Worm (Caenorhabditis elegans): ENCODE results near the gene F19H6.5.

F19H6.5 gene

ce11 chrX:12358957-12359356, 5.7 kb downstream of the F19H6.5 start, which contains the start of gene nspc-14:
TSS of gene nspc-14 (minus strand) at chrX:12359057.
- no peak for TF ChIP-seq dao-5 (tag; optimal IDR thresholded peaks at IDR 0.05)
- no peak for TF ChIP-seq him-1 (tag; optimal IDR thresholded peaks at IDR 0.05)
- no peak for TF ChIP-seq W03F9.2 (tag; optimal IDR thresholded peaks at IDR 0.05)

- no peak for TF ChIP-seq him-1 (tag; optimal IDR thresholded peaks at IDR 0.05)
- no peak for TF ChIP-seq dao-5 (tag; optimal IDR thresholded peaks at IDR 0.05)
- TF ChIP-seq W03F9.2 (tag; optimal IDR thresholded peaks at IDR 0.05) = no peak
Measured at ce11 chrX:12357127-12357526, 7.6 kb downstream of the F19H6.5 start, which contains the start of gene nspc-13. TSS of gene nspc-13 (plus strand) at chrX:12357427.

ce11 chrX:12356581-12356980, 8.1 kb downstream of the F19H6.5 start, which contains the start of gene nspc-12:
TSS of gene nspc-12 (minus strand) at chrX:12356681.
- TF ChIP-seq dao-5 (tag; optimal IDR thresholded peaks at IDR 0.05) (no peak), him-1 (tag; optimal IDR thresholded peaks at IDR 0.05) (no peak), W03F9.2 (tag; optimal IDR thresholded peaks at IDR 0.05) (no peak)

ce11 chrX:12352872-12353271, 11.8 kb downstream of the F19H6.5 start, which contains the start of gene F42F12.4:
TSS of gene F42F12.4 (minus strand) at chrX:12352947.
- no peak for TF ChIP-seq W03F9.2 (tag; optimal IDR thresholded peaks at IDR 0.05)
- no peak for TF ChIP-seq dao-5 (tag; optimal IDR thresholded peaks at IDR 0.05)
- no peak for TF ChIP-seq him-1 (tag; optimal IDR thresholded peaks at IDR 0.05)

- TF ChIP-seq him-1 (tag; optimal IDR thresholded peaks at IDR 0.05) (no peak), dao-5 (tag; optimal IDR thresholded peaks at IDR 0.05) (no peak), W03F9.2 (tag; optimal IDR thresholded peaks at IDR 0.05) (no peak)
Measured at ce11 chrX:12350207-12350606, 14.5 kb downstream of the F19H6.5 start, which contains the start of gene F42F12.3. TSS of gene F42F12.3 (plus strand) at chrX:12350578.

ce11 chrX:12348329-12348728, 16.4 kb downstream of the F19H6.5 start, which contains the start of gene F42F12.14:
TSS of gene F42F12.14 (plus strand) at chrX:12348629.
- no peak for TF ChIP-seq him-1 (tag; optimal IDR thresholded peaks at IDR 0.05)
- TF ChIP-seq W03F9.2 (tag; optimal IDR thresholded peaks at IDR 0.05) = no peak
- no peak for TF ChIP-seq dao-5 (tag; optimal IDR thresholded peaks at IDR 0.05)

ce11 chrX:12347822-12348221, 16.9 kb downstream of the F19H6.5 start:
- TF ChIP-seq dao-5 (tag; optimal IDR thresholded peaks at IDR 0.05) (peak; percentile 51), him-1 (tag; optimal IDR thresholded peaks at IDR 0.05) (no peak), W03F9.2 (tag; optimal IDR thresholded peaks at IDR 0.05) (peak; percentile 28)

- TF ChIP-seq W03F9.2 (tag; optimal IDR thresholded peaks at IDR 0.05) = no peak
- TF ChIP-seq him-1 (tag; optimal IDR thresholded peaks at IDR 0.05) = no peak
- no peak for TF ChIP-seq dao-5 (tag; optimal IDR thresholded peaks at IDR 0.05)
Measured at ce11 chrX:12346729-12347128, 18.0 kb downstream of the F19H6.5 start, which contains the start of gene F42F12.11. TSS of gene F42F12.11 (plus strand) at chrX:12347029.

- TF ChIP-seq dao-5 (tag; optimal IDR thresholded peaks at IDR 0.05) = no peak
- TF ChIP-seq W03F9.2 (tag; optimal IDR thresholded peaks at IDR 0.05) = no peak
- no peak for TF ChIP-seq him-1 (tag; optimal IDR thresholded peaks at IDR 0.05)
Measured at ce11 chrX:12343279-12343678, 21.4 kb downstream of the F19H6.5 start, which contains the start of the genes nspc-9 and nspc-10. TSS of gene nspc-9 (minus strand) at chrX:12343379. TSS of gene nspc-10 (plus strand) at chrX:12343609.

ce11 chrX:12341338-12341737, 23.4 kb downstream of the F19H6.5 start, which contains the start of gene zig-2:
TSS of gene zig-2 (minus strand) at chrX:12341438.
- TF ChIP-seq dao-5 (tag; optimal IDR thresholded peaks at IDR 0.05) (no peak), him-1 (tag; optimal IDR thresholded peaks at IDR 0.05) (no peak), W03F9.2 (tag; optimal IDR thresholded peaks at IDR 0.05) (no peak)

ce11 chrX:12337846-12338490, 26.7 kb downstream of the F19H6.5 start, which contains the start of gene srd-44:
TSS of gene srd-44 (plus strand) at chrX:12338440.
- TF ChIP-seq dao-5 (tag; optimal IDR thresholded peaks at IDR 0.05) = no peak
- TF ChIP-seq W03F9.2 (tag; optimal IDR thresholded peaks at IDR 0.05) = no peak
- TF ChIP-seq him-1 (tag; optimal IDR thresholded peaks at IDR 0.05) = no peak

ce11 chrX:12335808-12336207, 28.9 kb downstream of the F19H6.5 start, which contains the start of gene srd-48:
TSS of gene srd-48 (plus strand) at chrX:12336108.
- TF ChIP-seq dao-5 (tag; optimal IDR thresholded peaks at IDR 0.05) (no peak), him-1 (tag; optimal IDR thresholded peaks at IDR 0.05) (no peak), W03F9.2 (tag; optimal IDR thresholded peaks at IDR 0.05) (no peak)

ce11 chrX:12333479-12333878, 31.2 kb downstream of the F19H6.5 start, which contains the start of gene srd-47:
TSS of gene srd-47 (plus strand) at chrX:12333642.
- TF ChIP-seq W03F9.2 (tag; optimal IDR thresholded peaks at IDR 0.05) = no peak
- no peak for TF ChIP-seq him-1 (tag; optimal IDR thresholded peaks at IDR 0.05)
- TF ChIP-seq dao-5 (tag; optimal IDR thresholded peaks at IDR 0.05) = no peak

ce11 chrX:12331795-12332194, 32.9 kb downstream of the F19H6.5 start, which contains the start of gene srd-46:
TSS of gene srd-46 (plus strand) at chrX:12332095.
- TF ChIP-seq him-1 (tag; optimal IDR thresholded peaks at IDR 0.05) (no peak), W03F9.2 (tag; optimal IDR thresholded peaks at IDR 0.05) (no peak), dao-5 (tag; optimal IDR thresholded peaks at IDR 0.05) (no peak)
